Fruit fly (Drosophila melanogaster): Measurements from ENCODE around the gene Fum1.

The Fum1 gene

dm6 chrX:6705059-6705802 is 27.0 kb downstream of the Fum1 start (continued):
- no peak for TF ChIP-seq Eip93F (GFP tag; optimal IDR thresholded peaks at IDR 0.05)
- TF ChIP-seq dsx (GFP tag; optimal IDR thresholded peaks at IDR 0.05; ENCODE audit: poor library complexity, severe bottlenecking) = peak; percentile 26
- TF ChIP-seq topi (GFP tag; optimal IDR thresholded peaks at IDR 0.05) = peak; percentile 32
- TF ChIP-seq Hr39 (GFP tag; optimal IDR thresholded peaks at IDR 0.05) = no peak
- peak; percentile 56 for TF ChIP-seq esn (GFP tag; optimal IDR thresholded peaks at IDR 0.05)
- TF ChIP-seq CG8119 (GFP tag; IDR thresholded peaks at IDR 0.05) = no peak
- TF ChIP-seq CG32006 (GFP tag; optimal IDR thresholded peaks at IDR 0.05) = peak; percentile 54
- TF ChIP-seq net (GFP tag; optimal IDR thresholded peaks at IDR 0.05) = no peak
- TF ChIP-seq CG3032 (tag; optimal IDR thresholded peaks at IDR 0.05) = peak; percentile 26
- TF ChIP-seq CG9139 (GFP tag; optimal IDR thresholded peaks at IDR 0.05) = no peak
- TF ChIP-seq eg (GFP tag; IDR thresholded peaks at IDR 0.05) = 0 out of 3 replicates have a peak, but pooled peaks have one; percentile 16
- TF ChIP-seq CG6854 (GFP tag; optimal IDR thresholded peaks at IDR 0.05) = no peak
- no peak for TF ChIP-seq cyc (GFP tag; optimal IDR thresholded peaks at IDR 0.05)
- peak; percentile 40 for TF ChIP-seq CG10669 (GFP tag; optimal IDR thresholded peaks at IDR 0.05)
- TF ChIP-seq lz (GFP tag; optimal IDR thresholded peaks at IDR 0.05) = peak; percentile 30
- TF ChIP-seq Ets21C (GFP tag; optimal IDR thresholded peaks at IDR 0.05) = peak; percentile 24
- peak; percentile 46 for TF ChIP-seq CG6808 (GFP tag; optimal IDR thresholded peaks at IDR 0.05)
- peak; percentile 1 for TF ChIP-seq Lpt (GFP tag; optimal IDR thresholded peaks at IDR 0.05)
- TF ChIP-seq fd59A (GFP tag; optimal IDR thresholded peaks at IDR 0.05) = peak; percentile 7
- TF ChIP-seq CG8632 (GFP tag; optimal IDR thresholded peaks at IDR 0.05) = peak; percentile 16
- TF ChIP-seq Met (GFP tag; optimal IDR thresholded peaks at IDR 0.05) = peak; percentile 7
- no peak for TF ChIP-seq CG7368 (GFP tag; optimal IDR thresholded peaks at IDR 0.05)
- peak; percentile 15 for TF ChIP-seq Ets96B (tag; optimal IDR thresholded peaks at IDR 0.05)
- no peak for TF ChIP-seq vri (GFP tag; optimal IDR thresholded peaks at IDR 0.05)
- peak in 1 of 2 experiments; percentile 48 for TF ChIP-seq ss (GFP tag; optimal IDR thresholded peaks at IDR 0.05)
- TF ChIP-seq CG1621 (tag; optimal IDR thresholded peaks at IDR 0.05) = peak; percentile 19
- TF ChIP-seq CG31627 (GFP tag; optimal IDR thresholded peaks at IDR 0.05) = no peak
- TF ChIP-seq Smox (GFP tag; optimal IDR thresholded peaks at IDR 0.05) = peak; percentile 22
- TF ChIP-seq dac (GFP tag; optimal IDR thresholded peaks at IDR 0.05) = no peak
- TF ChIP-seq Hr38 (GFP tag; optimal IDR thresholded peaks at IDR 0.05) = no peak
- peak; percentile 91 for TF ChIP-seq Eip78C (GFP tag)

- TF ChIP-seq vri (GFP tag; optimal IDR thresholded peaks at IDR 0.05) (peak; percentile 88), CG3919 (GFP tag; optimal IDR thresholded peaks at IDR 0.05) (no peak), Hr39 (GFP tag; optimal IDR thresholded peaks at IDR 0.05) (no peak)
These were observed 27.7 kb downstream of the Fum1 start for dm6 chrX:6705890-6706289.

- TF ChIP-seq Hr4 (GFP tag; optimal IDR thresholded peaks at IDR 0.05) = no peak
- TF ChIP-seq Eip75B (GFP tag; optimal IDR thresholded peaks at IDR 0.05) = no peak
- TF ChIP-seq CG4318 (GFP tag; optimal IDR thresholded peaks at IDR 0.05) = no peak
- peak in 1 of 2 experiments; percentile 11 for TF ChIP-seq ss (GFP tag; optimal IDR thresholded peaks at IDR 0.05)
- no peak for TF ChIP-seq topi (GFP tag; optimal IDR thresholded peaks at IDR 0.05)
- TF ChIP-seq CG7368 (GFP tag; optimal IDR thresholded peaks at IDR 0.05) = no peak
- no peak for TF ChIP-seq CG10631 (GFP tag; optimal IDR thresholded peaks at IDR 0.05)
- no peak for TF ChIP-seq CG11294 (GFP tag; IDR thresholded peaks at IDR 0.05)
- TF ChIP-seq Eip78C (GFP tag) = no peak
- no peak for TF ChIP-seq CG6276 (GFP tag; optimal IDR thresholded peaks at IDR 0.05)
- TF ChIP-seq Ets96B (tag; optimal IDR thresholded peaks at IDR 0.05) = no peak
- 0 out of 3 replicates have a peak, but pooled peaks have one; percentile 8 for TF ChIP-seq eg (GFP tag; IDR thresholded peaks at IDR 0.05)
- no peak for TF ChIP-seq Hr39 (GFP tag; optimal IDR thresholded peaks at IDR 0.05)
- TF ChIP-seq CG15336 (GFP tag; IDR thresholded peaks at IDR 0.05) = peak; percentile 43; the same call in 1 of the 2 replicates
- peak; percentile 87 for TF ChIP-seq fkh (GFP tag; optimal IDR thresholded peaks at IDR 0.05)
- TF ChIP-seq CG1621 (tag; optimal IDR thresholded peaks at IDR 0.05) = no peak
These were observed 28.5 kb downstream of the Fum1 start for dm6 chrX:6706570-6707306.
